Worm (Caenorhabditis elegans) whole organism, L2 larva: ENCODE measurements around the gene pgm-1.

ENCODE experiments used
- Y55F3AM.14 ChIP-seq: fragments of 200-800 bp; sonication (Bioruptor generic); optimal IDR thresholded peaks from 2 replicates; lab custom pipeline; 2018; ENCODE audit warnings: mild to moderate bottlenecking, missing genetic modification characterization, missing compliant biosample characterization
- gmeb-1 ChIP-seq: fragments of 150-350 bp; optimal IDR thresholded peaks from 2 replicates; lab custom pipeline; 2014; ENCODE audit warnings: missing biosample characterization, missing genetic modification characterization
- lin-39 ChIP-seq: fragments of 150-350 bp; optimal IDR thresholded peaks from 2 replicates; lab custom pipeline; 2014; ENCODE audit warnings: missing biosample characterization, missing genetic modification reagents, missing genetic modification characterization
- nhr-11 ChIP-seq: fragments of 150-350 bp; optimal IDR thresholded peaks from 2 replicates; lab custom pipeline; 2014; ENCODE audit warnings: missing biosample characterization, missing genetic modification characterization
- nhr-23 ChIP-seq: fragments of 150-350 bp; optimal IDR thresholded peaks from 2 replicates; lab custom pipeline; 2014; ENCODE audit warnings: missing biosample characterization, missing genetic modification reagents, missing genetic modification characterization
- nhr-25 ChIP-seq: fragments of 150-350 bp; sonication (generic microtip); optimal IDR thresholded peaks from 3 replicates; lab custom pipeline; 2014; ENCODE audit warnings: missing biosample characterization, missing genetic modification characterization
- unc-55 ChIP-seq: fragments of 150-350 bp; sonication (generic microtip); optimal IDR thresholded peaks from 3 replicates; lab custom pipeline; 2014; ENCODE audit warnings: missing biosample characterization, missing genetic modification reagents, missing genetic modification characterization
- unc-62 ChIP-seq: fragments of 150-350 bp; optimal IDR thresholded peaks from 2 replicates; lab custom pipeline; 2014; ENCODE audit warnings: missing biosample characterization, missing genetic modification reagents, missing genetic modification characterization
- ztf-11 ChIP-seq: sonication (generic microtip); optimal IDR thresholded peaks from 2 replicates; lab custom pipeline; 2017; ENCODE audit warnings: missing biosample characterization, missing genetic modification characterization

DNA sequence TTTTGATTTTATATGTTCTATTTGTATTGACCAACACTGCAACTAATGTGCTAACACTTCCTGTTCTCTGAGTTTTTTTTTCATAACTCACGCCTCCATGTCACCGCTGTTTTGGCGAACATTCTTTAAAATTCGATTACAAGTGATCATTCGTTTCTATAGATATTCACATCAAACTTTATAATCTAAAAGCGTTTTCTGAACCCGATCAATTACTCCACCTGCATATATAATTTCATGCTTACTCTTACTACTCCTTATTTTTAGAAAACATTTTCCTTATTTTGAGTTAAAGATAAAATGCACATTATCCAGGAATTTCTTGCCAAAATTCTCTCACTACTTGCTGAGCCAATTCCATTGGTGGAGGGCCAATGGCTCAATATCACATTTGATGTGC, 3.3 kb upstream of the pgm-1 start, which contains the start of gene R05F9.7:
- TF ChIP-seq nhr-25 (tag; lab: Kevin White, UChicago) = no peak
- TF ChIP-seq Y55F3AM.14 = no peak
- TF ChIP-seq lin-39 (tag; lab: Kevin White, UChicago) = no peak
- no peak for TF ChIP-seq ztf-11
- TF ChIP-seq unc-62 (GFP tag; lab: Kevin White, UChicago) = no peak
- no peak for TF ChIP-seq gmeb-1 (tag; lab: Kevin White, UChicago)
- no peak for TF ChIP-seq nhr-11
- TF ChIP-seq nhr-23 (tag; lab: Kevin White, UChicago) = no peak
- TF ChIP-seq unc-55 = no peak
